Worm (Caenorhabditis elegans) whole organism, mixed stage, embryonic: ENCODE measurements around the gene clec-137.

Experiments
- ceh-83 ChIP-seq: fragments of 200-800 bp; sonication (Bioruptor generic); optimal IDR thresholded peaks from 2 replicates; lab custom pipeline; 2018; ENCODE audit warnings: mild to moderate bottlenecking, missing genetic modification characterization, missing compliant biosample characterization
- ces-1 ChIP-seq: fragments of 150-350 bp; optimal IDR thresholded peaks from 2 replicates; lab custom pipeline; 2014; ENCODE audit warnings: missing biosample characterization, missing genetic modification reagents, missing genetic modification characterization
- elt-3 ChIP-seq: fragments of 150-350 bp; optimal IDR thresholded peaks from 2 replicates; lab custom pipeline; 2014; ENCODE audit warnings: missing biosample characterization, missing genetic modification characterization
- lin-13 ChIP-seq: fragments of 150-350 bp; optimal IDR thresholded peaks from 2 replicates; lab custom pipeline; 2014; ENCODE audit warnings: missing biosample characterization, missing genetic modification characterization
- mep-1 ChIP-seq: fragments of 150-350 bp; optimal IDR thresholded peaks from 2 replicates; lab custom pipeline; 2017; ENCODE audit warnings: missing biosample characterization, missing genetic modification reagents, missing genetic modification characterization, inconsistent platforms
- nhr-28 ChIP-seq: fragments of 150-350 bp; optimal IDR thresholded peaks from 2 replicates; lab custom pipeline; 2014; ENCODE audit warnings: missing biosample characterization, missing genetic modification characterization
- nhr-76 ChIP-seq: sonication (generic microtip); optimal IDR thresholded peaks from 2 replicates; lab custom pipeline; 2017; ENCODE audit warnings: missing biosample characterization, missing genetic modification characterization
- pha-4 ChIP-seq: fragments of 150-350 bp; optimal IDR thresholded peaks from 2 replicates; lab custom pipeline; 2018; ENCODE audit warnings: missing biosample characterization, missing genetic modification reagents, missing genetic modification characterization
- unc-120 ChIP-seq: sonication (generic microtip); optimal IDR thresholded peaks from 2 replicates; lab custom pipeline; 2017; ENCODE audit warnings: missing genetic modification characterization, missing compliant biosample characterization; ENCODE audit not compliant: poor library complexity, severe bottlenecking
- unc-62 ChIP-seq: fragments of 150-350 bp; optimal IDR thresholded peaks from 2 replicates; lab custom pipeline; 2014; ENCODE audit warnings: missing biosample characterization, missing genetic modification reagents, missing genetic modification characterization
- ztf-11 ChIP-seq: fragments of 150-350 bp; optimal IDR thresholded peaks from 2 replicates; lab custom pipeline; 2014; ENCODE audit warnings: missing biosample characterization, missing genetic modification characterization

ce11 chrII:4600818-4601217, 17.1 kb downstream of the clec-137 start:
- TF ChIP-seq unc-62 (GFP tag; lab: Kevin White, UChicago) (no peak), ztf-11 (tag; lab: Kevin White, UChicago) (no peak), nhr-76 (tag; lab: Kevin White, UChicago) (no peak), pha-4 (tag; lab: Kevin White, UChicago) (no peak), unc-120 (no peak), mep-1 (no peak), ces-1 (GFP tag; lab: Kevin White, UChicago) (no peak), lin-13 (tag; lab: Kevin White, UChicago) (no peak), elt-3 (tag; lab: Kevin White, UChicago) (no peak), ceh-83 (GFP tag; lab: Kevin White, UChicago) (no peak), nhr-28 (tag; lab: Kevin White, UChicago) (no peak)
